Worm (Caenorhabditis elegans) whole organism, early embryonic: ENCODE data around the gene msp-113.
"Not testable (repeated sequence)": the region's sequence is repeated elsewhere in the genome, so short reads cannot be mapped to it uniquely, and the experiment has no call there.

Source experiments
- B0310.2 ChIP-seq: sonication (generic microtip); optimal IDR thresholded peaks from 2 replicates; lab custom pipeline; 2016; ENCODE audit warnings: mild to moderate bottlenecking, missing genetic modification characterization, missing compliant biosample characterization
- F13C5.2 ChIP-seq: sonication (generic microtip); optimal IDR thresholded peaks from 2 replicates; lab custom pipeline; 2017; ENCODE audit warnings: mild to moderate bottlenecking, missing genetic modification characterization, inconsistent platforms, missing compliant biosample characterization
- aly-1 ChIP-seq: sonication (generic microtip); optimal IDR thresholded peaks from 2 replicates; lab custom pipeline; 2016; ENCODE audit warnings: missing genetic modification characterization, missing compliant biosample characterization
- flt-1 ChIP-seq: fragments of 200-800 bp; sonication (Bioruptor generic); IDR thresholded peaks from 2 replicates; pipeline ENCODE4 v1.3.6; 2022; ENCODE audit warnings: missing genetic modification characterization, missing compliant biosample characterization
- hmbx-1 ChIP-seq: sonication (generic microtip); optimal IDR thresholded peaks from 2 replicates; lab custom pipeline; 2016; ENCODE audit warnings: mild to moderate bottlenecking, missing genetic modification characterization, missing compliant biosample characterization
- scrt-1 ChIP-seq: fragments of 200-800 bp; sonication (Bioruptor generic); IDR thresholded peaks from 2 replicates; pipeline ENCODE4 v1.3.6; 2022; ENCODE audit warnings: missing genetic modification characterization, missing compliant biosample characterization
- tbx-37 ChIP-seq: fragments of 200-800 bp; sonication (Bioruptor generic); conservative IDR thresholded peaks from 2 replicates; pipeline ENCODE4 v1.3.6; 2022; ENCODE audit warnings: missing genetic modification reagents, missing genetic modification characterization, missing compliant biosample characterization
- tra-4 ChIP-seq: sonication (generic microtip); optimal IDR thresholded peaks from 2 replicates; lab custom pipeline; 2017; ENCODE audit warnings: missing genetic modification characterization, missing compliant biosample characterization

DNA sequence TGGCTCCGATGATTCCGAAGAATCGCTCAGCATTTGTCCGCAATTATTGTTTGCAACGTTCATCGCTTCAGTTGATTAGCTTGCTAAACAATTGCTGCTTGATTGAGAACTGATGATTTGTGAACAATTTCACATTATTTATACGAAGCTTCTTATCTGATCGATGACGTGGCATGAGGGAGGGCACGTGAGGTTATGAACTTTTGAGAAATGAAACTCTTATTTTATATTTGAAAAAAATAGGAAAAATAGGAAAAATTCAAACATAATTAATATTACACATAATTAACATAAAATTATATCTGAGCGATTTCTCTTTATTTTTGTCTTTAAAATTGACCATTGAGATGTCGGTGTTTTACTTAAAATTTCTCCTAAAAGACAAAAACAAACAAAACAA is 43.1 kb upstream of the msp-113 start, which contains the start of gene F36H12.10:
- TF ChIP-seq F13C5.2 (tag; lab: Kevin White, UChicago); hmbx-1 (tag; lab: Kevin White, UChicago); scrt-1 (GFP tag; lab: Robert Waterston, UW); aly-1 (tag; lab: Kevin White, UChicago); tra-4 (tag; lab: Kevin White, UChicago); flt-1 (GFP tag; lab: Robert Waterston, UW); tbx-37 (GFP tag; lab: Robert Waterston, UW); B0310.2: not testable (repeated sequence)
